Fruit fly (Drosophila melanogaster) whole organism: ENCODE results near the gene mRpS18B.

Experiments
- CG8478 ChIP-seq: fragments of >200 bp; optimal IDR thresholded peaks from 2 replicates; lab custom pipeline; 2018; ENCODE audit warnings: inconsistent platforms
- Dll ChIP-seq: fragments of >200 bp; optimal IDR thresholded peaks from 2 replicates; lab custom pipeline; 2017
- EcR ChIP-seq, 2 experiments: fragments of >200 bp; optimal IDR thresholded peaks; 2 replicates each; lab custom pipeline; 2017; ENCODE audit warnings: missing biosample characterization in 2 of 2, missing genetic modification characterization in 2 of 2, missing genetic modification reagents in 2 of 2
- pan ChIP-seq: fragments of >200 bp; optimal IDR thresholded peaks from 2 replicates; lab custom pipeline; 2017
- psq ChIP-seq: fragments of >200 bp; optimal IDR thresholded peaks from 2 replicates; lab custom pipeline; 2017
- usp ChIP-seq: fragments of >200 bp; optimal IDR thresholded peaks from 2 replicates; lab custom pipeline; 2017; ENCODE audit warnings: missing biosample characterization, missing genetic modification characterization, mixed read lengths

mRpS18B gene

dm6 chr2L:20077423-20078401 lies 19.3 kb downstream of the mRpS18B start:
- peak; percentile 23 for TF ChIP-seq pan
- TF ChIP-seq Dll (lab: Kevin White, UChicago): no peak

- TF ChIP-seq Dll (lab: Kevin White, UChicago) (no peak), pan (no peak)
Measured at dm6 chr2L:20075234-20075803, 21.7 kb downstream of the mRpS18B start, which contains the start of the genes pr and neb. Gene pr (minus strand): TSS chr2L:20075458. Gene neb (plus strand): TSS chr2L:20075757.

- TF ChIP-seq pan: no peak
Measured at dm6 chr2L:20074388-20074787, 22.7 kb downstream of the mRpS18B start.

DNA sequence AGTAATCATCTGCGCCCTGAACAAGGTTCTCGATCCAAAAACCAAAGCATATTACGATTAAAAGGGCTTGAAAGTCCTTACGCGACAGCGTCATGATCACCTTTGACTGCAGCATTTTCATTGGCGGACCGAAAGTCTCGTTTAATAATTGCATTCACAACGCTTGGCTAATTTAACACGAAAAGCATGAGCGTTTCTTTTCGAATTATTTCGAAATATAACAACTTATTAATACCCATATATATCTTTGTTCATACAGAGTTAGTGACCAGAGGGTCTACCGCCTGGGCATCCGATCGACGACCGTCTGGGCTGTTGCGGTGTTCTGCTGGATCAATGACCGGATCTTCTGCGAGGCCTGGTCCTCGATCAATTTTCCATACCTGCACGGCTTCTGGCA lies 25.0 kb downstream of the mRpS18B start, which contains the start of gene CG10730:
Gene CG10730 (minus strand): TSS at position 101 of the 400 bp plus-strand sequence.
- TF ChIP-seq Dll (lab: Kevin White, UChicago) (no peak), EcR (GFP tag; optimal IDR thresholded peaks at IDR 0.05; lab: Kevin White, UChicago) (no peak), pan (no peak), usp (GFP tag; lab: Kevin White, UChicago) (no peak), CG8478 (lab: Kevin White, UChicago) (no peak), psq (lab: Kevin White, UChicago) (no peak)

dm6 chr2L:20069158-20070016 lies 27.7 kb downstream of the mRpS18B start:
- TF ChIP-seq pan (no peak), Dll (lab: Kevin White, UChicago) (no peak), CG8478 (lab: Kevin White, UChicago) (no peak), usp (GFP tag; lab: Kevin White, UChicago) (no peak), psq (lab: Kevin White, UChicago) (no peak), EcR (GFP tag; optimal IDR thresholded peaks at IDR 0.05; lab: Kevin White, UChicago) (no peak)

DNA sequence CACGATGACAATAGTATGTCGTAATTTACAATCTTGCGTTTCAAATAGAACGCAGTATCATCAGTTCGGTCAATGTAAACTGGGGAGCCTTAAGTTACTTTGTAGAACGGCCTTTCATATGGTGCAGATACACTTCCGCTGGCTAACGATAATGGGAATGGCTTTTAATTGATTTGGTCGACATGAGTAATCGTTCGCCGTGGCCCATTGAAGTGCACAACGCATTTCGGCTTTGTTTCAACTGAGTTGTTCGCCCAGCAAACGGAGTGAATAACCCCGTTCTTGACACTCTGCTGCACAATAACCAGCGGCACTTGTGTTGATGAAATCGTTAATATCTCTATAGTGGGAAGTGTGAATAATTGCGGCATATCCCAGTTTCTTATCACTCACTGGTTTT lies 29.1 kb downstream of the mRpS18B start:
- TF ChIP-seq pan (no peak), Dll (lab: Kevin White, UChicago) (no peak), usp (GFP tag; lab: Kevin White, UChicago) (no peak), EcR (GFP tag; optimal IDR thresholded peaks at IDR 0.05; lab: Kevin White, UChicago) (no peak), CG8478 (lab: Kevin White, UChicago) (no peak), psq (lab: Kevin White, UChicago) (no peak)

DNA sequence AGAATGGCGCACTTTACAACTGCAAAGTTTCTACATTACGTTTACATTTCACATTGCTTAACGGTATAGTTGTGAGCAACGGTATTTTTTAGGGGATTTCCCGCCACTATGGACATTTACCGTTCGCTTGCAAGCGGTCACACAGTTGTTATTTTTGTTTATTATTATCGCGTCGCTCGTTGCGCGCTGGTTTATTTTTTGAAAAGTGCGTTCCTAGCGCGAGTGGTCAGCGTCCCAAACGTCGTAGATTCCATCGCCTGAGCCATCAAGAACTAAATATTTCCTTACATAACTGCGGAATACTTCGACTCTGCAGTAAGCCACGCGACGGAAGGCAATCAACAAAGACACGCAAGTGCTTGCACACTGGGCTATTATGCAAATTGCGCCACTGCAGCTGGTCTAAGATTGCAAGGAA lies 30.8 kb downstream of the mRpS18B start, which contains the start of gene bwa:
Gene bwa (plus strand): TSS at position 159 of the 418 bp plus-strand sequence.
- TF ChIP-seq EcR (GFP tag; optimal IDR thresholded peaks at IDR 0.05; lab: Kevin White, UChicago) (no peak), usp (GFP tag; lab: Kevin White, UChicago) (no peak), CG8478 (lab: Kevin White, UChicago) (no peak), pan (no peak)

dm6 chr2L:20065516-20065915 lies 31.5 kb downstream of the mRpS18B start, which contains the start of gene vls:
Gene vls (minus strand): TSS chr2L:20065679.
- TF ChIP-seq Dll (lab: Kevin White, UChicago) (no peak), EcR (GFP tag; optimal IDR thresholded peaks at IDR 0.05; lab: Kevin White, UChicago) (no peak), psq (lab: Kevin White, UChicago) (no peak), CG8478 (lab: Kevin White, UChicago) (no peak), pan (no peak), usp (GFP tag; lab: Kevin White, UChicago) (no peak)

dm6 chr2L:20061018-20061657 lies 35.9 kb downstream of the mRpS18B start, which contains the start of the genes barr and lok:
Gene barr (minus strand): TSS chr2L:20061370.
Gene lok (plus strand): TSS chr2L:20061422.
- TF ChIP-seq psq (lab: Kevin White, UChicago) (no peak), EcR (GFP tag; optimal IDR thresholded peaks at IDR 0.05; lab: Kevin White, UChicago) (no peak), pan (no peak), CG8478 (lab: Kevin White, UChicago) (no peak), usp (GFP tag; lab: Kevin White, UChicago) (no peak), Dll (lab: Kevin White, UChicago) (no peak)

dm6 chr2L:20057391-20057790 lies 39.7 kb downstream of the mRpS18B start:
- TF ChIP-seq pan: no peak
- TF ChIP-seq usp (GFP tag; lab: Kevin White, UChicago): no peak
- no peak for TF ChIP-seq EcR (GFP tag; optimal IDR thresholded peaks at IDR 0.05; lab: Kevin White, UChicago)
- TF ChIP-seq Dll (lab: Kevin White, UChicago): no peak
- no peak for TF ChIP-seq psq (lab: Kevin White, UChicago)
- no peak for TF ChIP-seq CG8478 (lab: Kevin White, UChicago)
